Worm (Caenorhabditis elegans) whole organism, late embryonic: ENCODE data around the gene nhr-19.

Experiments
- C38D4.7 ChIP-seq: fragments of 200-800 bp; sonication (Bioruptor generic); optimal IDR thresholded peaks from 2 replicates; lab custom pipeline; 2018; ENCODE audit warnings: mild to moderate bottlenecking, missing genetic modification characterization, moderate library complexity, missing compliant biosample characterization
- T23F11.4 ChIP-seq: fragments of 200-800 bp; sonication (Bioruptor generic); optimal IDR thresholded peaks from 2 replicates; lab custom pipeline; 2018; ENCODE audit warnings: mild to moderate bottlenecking, missing genetic modification characterization, missing compliant biosample characterization
- ama-1 ChIP-seq: fragments of 150-350 bp; optimal IDR thresholded peaks from 2 replicates; lab custom pipeline; 2014
- ceh-9 ChIP-seq: sonication (generic microtip); optimal IDR thresholded peaks from 2 replicates; lab custom pipeline; 2016; ENCODE audit warnings: mild to moderate bottlenecking, missing genetic modification characterization, inconsistent platforms, missing compliant biosample characterization
- dve-1 ChIP-seq: sonication (generic microtip); optimal IDR thresholded peaks from 2 replicates; lab custom pipeline; 2017; ENCODE audit warnings: antibody characterized with exemption, mild to moderate bottlenecking, missing genetic modification characterization, missing compliant biosample characterization
- fkh-10 ChIP-seq: fragments of 150-350 bp; optimal IDR thresholded peaks from 2 replicates; lab custom pipeline; 2014; ENCODE audit warnings: missing biosample characterization, missing genetic modification reagents, missing genetic modification characterization
- hlh-30 ChIP-seq: sonication (generic microtip); optimal IDR thresholded peaks from 2 replicates; lab custom pipeline; 2017; ENCODE audit warnings: antibody characterized with exemption, missing genetic modification characterization, missing compliant biosample characterization; ENCODE audit not compliant: insufficient read depth
- lin-11 ChIP-seq: fragments of 200-800 bp; sonication (Bioruptor generic); optimal IDR thresholded peaks from 2 replicates; lab custom pipeline; 2018; ENCODE audit warnings: mild to moderate bottlenecking, missing genetic modification characterization, missing compliant biosample characterization
- mec-3 ChIP-seq: sonication (generic microtip); optimal IDR thresholded peaks from 2 replicates; lab custom pipeline; 2016; ENCODE audit warnings: borderline replicate concordance, missing genetic modification characterization, missing compliant biosample characterization
- nfya-1 ChIP-seq: sonication (generic microtip); optimal IDR thresholded peaks from 2 replicates; lab custom pipeline; 2017; ENCODE audit warnings: missing genetic modification characterization, mild to moderate bottlenecking, missing compliant biosample characterization, antibody characterized with exemption, moderate library complexity
- sdc-2 ChIP-seq: sonication (generic microtip); optimal IDR thresholded peaks from 2 replicates; lab custom pipeline; 2016; ENCODE audit warnings: missing genotype, missing genetic modification characterization, missing compliant biosample characterization
- sox-4 ChIP-seq: sonication (generic microtip); optimal IDR thresholded peaks from 2 replicates; lab custom pipeline; 2017; ENCODE audit warnings: mild to moderate bottlenecking, missing genetic modification characterization, inconsistent platforms, missing compliant biosample characterization
- syd-9 ChIP-seq: sonication (generic microtip); optimal IDR thresholded peaks from 2 replicates; lab custom pipeline; 2016; ENCODE audit warnings: mild to moderate bottlenecking, missing genetic modification characterization, moderate library complexity, missing compliant biosample characterization
- ztf-16 ChIP-seq: sonication (generic microtip); optimal IDR thresholded peaks from 2 replicates; lab custom pipeline; 2017; ENCODE audit warnings: missing genetic modification characterization, missing compliant biosample characterization

ce11 chrII:9652919-9653318, 47.6 kb upstream of the nhr-19 start, which contains the start of gene ZK1307.3:
- TF ChIP-seq mec-3: no peak
- no peak for TF ChIP-seq C38D4.7 (GFP tag; lab: Kevin White, UChicago)
- TF ChIP-seq sdc-2 (tag; lab: Kevin White, UChicago): no peak
- no peak for TF ChIP-seq sox-4
- no peak for TF ChIP-seq dve-1
- no peak for TF ChIP-seq syd-9 (tag; lab: Kevin White, UChicago)
- TF ChIP-seq ceh-9 (tag; lab: Kevin White, UChicago): no peak
- TF ChIP-seq fkh-10 (GFP tag; lab: Kevin White, UChicago): no peak
- no peak for TF ChIP-seq hlh-30 (tag; lab: Kevin White, UChicago)
- no peak for TF ChIP-seq ama-1 (lab: Kevin White, UChicago)
- TF ChIP-seq nfya-1 (tag; lab: Kevin White, UChicago): no peak
- no peak for TF ChIP-seq T23F11.4 (GFP tag; lab: Kevin White, UChicago)
- no peak for TF ChIP-seq ztf-16
- no peak for TF ChIP-seq lin-11 (tag; lab: Kevin White, UChicago)
